Worm (Caenorhabditis elegans) whole organism, L2 larva: ENCODE results near the gene M176.5.

Experiments used
- F13H6.1 ChIP-seq: sonication (generic microtip); optimal IDR thresholded peaks from 2 replicates; lab custom pipeline; 2016; ENCODE audit warnings: missing genetic modification characterization, missing compliant biosample characterization
- R02D3.7 ChIP-seq: fragments of 150-350 bp; optimal IDR thresholded peaks from 2 replicates; lab custom pipeline; 2014; ENCODE audit warnings: missing biosample characterization, missing genetic modification characterization
- Y55F3AM.14 ChIP-seq: fragments of 200-800 bp; sonication (Bioruptor generic); optimal IDR thresholded peaks from 2 replicates; lab custom pipeline; 2018; ENCODE audit warnings: mild to moderate bottlenecking, missing genetic modification characterization, missing compliant biosample characterization
- ZK546.5 ChIP-seq: sonication (generic microtip); optimal IDR thresholded peaks from 2 replicates; lab custom pipeline; 2017; ENCODE audit warnings: missing biosample characterization, missing genetic modification characterization
- alr-1 ChIP-seq: fragments of 150-350 bp; optimal IDR thresholded peaks from 2 replicates; lab custom pipeline; 2014; ENCODE audit warnings: missing biosample characterization, missing genetic modification characterization
- aly-2 ChIP-seq: fragments of 150-350 bp; optimal IDR thresholded peaks from 2 replicates; lab custom pipeline; 2014; ENCODE audit warnings: missing biosample characterization, missing genetic modification characterization
- ama-1 ChIP-seq: fragments of 150-350 bp; optimal IDR thresholded peaks from 2 replicates; lab custom pipeline; 2018; ENCODE audit warnings: inconsistent platforms
- ceh-16 ChIP-seq: fragments of 150-350 bp; optimal IDR thresholded peaks from 2 replicates; lab custom pipeline; 2014; ENCODE audit warnings: missing biosample characterization, missing genetic modification characterization
- crh-2 ChIP-seq: sonication (generic microtip); optimal IDR thresholded peaks from 2 replicates; lab custom pipeline; 2017; ENCODE audit warnings: missing biosample characterization, missing genetic modification characterization
- dmd-4 ChIP-seq: sonication (generic microtip); optimal IDR thresholded peaks from 2 replicates; lab custom pipeline; 2017; ENCODE audit warnings: missing biosample characterization, missing genetic modification characterization
- egl-27 ChIP-seq: sonication (generic microtip); optimal IDR thresholded peaks from 3 replicates; lab custom pipeline; 2017; ENCODE audit warnings: missing biosample characterization, missing genetic modification reagents, missing genetic modification characterization
- elt-3 ChIP-seq: sonication (generic microtip); optimal IDR thresholded peaks from 2 replicates; lab custom pipeline; 2017; ENCODE audit warnings: missing biosample characterization, missing genetic modification characterization
- lin-11 ChIP-seq: fragments of 150-350 bp; sonication (generic microtip); optimal IDR thresholded peaks from 2 replicates; lab custom pipeline; 2014; ENCODE audit warnings: missing biosample characterization, missing genetic modification characterization, inconsistent platforms, mixed read lengths
- lin-13 ChIP-seq: fragments of 150-350 bp; optimal IDR thresholded peaks from 2 replicates; lab custom pipeline; 2014; ENCODE audit warnings: missing biosample characterization, missing genetic modification reagents, missing genetic modification characterization
- lin-39 ChIP-seq: fragments of 150-350 bp; optimal IDR thresholded peaks from 2 replicates; lab custom pipeline; 2014; ENCODE audit warnings: missing biosample characterization, missing genetic modification reagents, missing genetic modification characterization
- lsy-2 ChIP-seq, 2 experiments: fragments of 150-350 bp in 1 of 2; sonication (generic microtip) in 1 of 2; optimal IDR thresholded peaks; 2 replicates each; lab custom pipeline; 2014 to 2017; ENCODE audit warnings: missing biosample characterization in 2 of 2, missing genetic modification characterization in 2 of 2
- mab-5 ChIP-seq: fragments of 150-350 bp; optimal IDR thresholded peaks from 2 replicates; lab custom pipeline; 2014; ENCODE audit warnings: missing biosample characterization, missing genetic modification characterization
- mbf-1 ChIP-seq: sonication (generic microtip); optimal IDR thresholded peaks from 2 replicates; lab custom pipeline; 2017; ENCODE audit warnings: missing biosample characterization, missing genetic modification characterization
- mdl-1 ChIP-seq, 2 experiments: fragments of 150-350 bp in 1 of 2; sonication (generic microtip) in 1 of 2; optimal IDR thresholded peaks; 2 replicates each; lab custom pipeline; 2017; ENCODE audit warnings: missing biosample characterization in 2 of 2, missing genetic modification characterization in 2 of 2
- nhr-10 ChIP-seq: sonication (generic microtip); optimal IDR thresholded peaks from 2 replicates; lab custom pipeline; 2017; ENCODE audit warnings: missing biosample characterization, missing genetic modification characterization
- nhr-11 ChIP-seq: fragments of 150-350 bp; optimal IDR thresholded peaks from 2 replicates; lab custom pipeline; 2014; ENCODE audit warnings: missing biosample characterization, missing genetic modification characterization
- nhr-12 ChIP-seq: fragments of 150-350 bp; optimal IDR thresholded peaks from 2 replicates; lab custom pipeline; 2014; ENCODE audit warnings: missing biosample characterization, missing genetic modification characterization
- nhr-129 ChIP-seq: fragments of 150-350 bp; optimal IDR thresholded peaks from 2 replicates; lab custom pipeline; 2014; ENCODE audit warnings: missing biosample characterization, missing genetic modification characterization
- nhr-21 ChIP-seq: fragments of 150-350 bp; optimal IDR thresholded peaks from 2 replicates; lab custom pipeline; 2014; ENCODE audit warnings: missing biosample characterization, missing genetic modification characterization
- nhr-23 ChIP-seq: fragments of 150-350 bp; optimal IDR thresholded peaks from 2 replicates; lab custom pipeline; 2014; ENCODE audit warnings: missing biosample characterization, missing genetic modification reagents, missing genetic modification characterization
- nhr-237 ChIP-seq: fragments of 150-350 bp; optimal IDR thresholded peaks from 2 replicates; lab custom pipeline; 2014; ENCODE audit warnings: missing biosample characterization, missing genetic modification characterization
- nhr-77 ChIP-seq: fragments of 150-350 bp; optimal IDR thresholded peaks from 2 replicates; lab custom pipeline; 2014; ENCODE audit warnings: missing biosample characterization, missing genetic modification characterization
- peb-1 ChIP-seq: fragments of 150-350 bp; optimal IDR thresholded peaks from 2 replicates; lab custom pipeline; 2014; ENCODE audit warnings: missing biosample characterization, missing genetic modification characterization
- skn-1 ChIP-seq: sonication (generic microtip); optimal IDR thresholded peaks from 2 replicates; lab custom pipeline; 2017; ENCODE audit warnings: missing biosample characterization, missing genetic modification characterization
- sma-3 ChIP-seq: sonication (generic microtip); optimal IDR thresholded peaks from 2 replicates; lab custom pipeline; 2016; ENCODE audit warnings: missing genetic modification reagents, missing genetic modification characterization, missing compliant biosample characterization
- sma-9 ChIP-seq, 2 experiments: fragments of 150-350 bp in 1 of 2; sonication (generic microtip) in 1 of 2; optimal IDR thresholded peaks; 2 replicates each; lab custom pipeline; 2014 to 2016; ENCODE audit warnings: missing genetic modification characterization in 2 of 2, mild to moderate bottlenecking in 1 of 2, missing biosample characterization in 1 of 2, missing compliant biosample characterization in 1 of 2, missing genetic modification reagents in 1 of 2, moderate library complexity in 1 of 2
- snpc-4 ChIP-seq: fragments of 150-350 bp; optimal IDR thresholded peaks from 2 replicates; lab custom pipeline; 2014; ENCODE audit warnings: missing biosample characterization, missing genetic modification characterization
- unc-39 ChIP-seq: fragments of 150-350 bp; optimal IDR thresholded peaks from 2 replicates; lab custom pipeline; 2014; ENCODE audit warnings: missing biosample characterization, missing genetic modification characterization
- unc-62 ChIP-seq: fragments of 150-350 bp; optimal IDR thresholded peaks from 2 replicates; lab custom pipeline; 2014; ENCODE audit warnings: missing biosample characterization, missing genetic modification reagents, missing genetic modification characterization
- zag-1 ChIP-seq: fragments of 150-350 bp; optimal IDR thresholded peaks from 2 replicates; lab custom pipeline; 2014; ENCODE audit warnings: missing biosample characterization, missing genetic modification characterization
- ztf-1 ChIP-seq: fragments of 200-800 bp; sonication (Bioruptor generic); conservative IDR thresholded peaks from 2 replicates; pipeline ENCODE4 v1.3.6; 2022; ENCODE audit warnings: missing genetic modification characterization, missing compliant biosample characterization

Gene M176.5

ce11 chrII:9411497-9411896, 16.0 kb downstream of the M176.5 start, which contains the start of gene M176.9:
TSS of gene M176.9 (minus strand) at chrII:9411597.
- no peak for TF ChIP-seq sma-9 (GFP tag; optimal IDR thresholded peaks at IDR 0.05; lab: Kevin White, UChicago)
- TF ChIP-seq sma-9 (tag; optimal IDR thresholded peaks at IDR 0.05; lab: Kevin White, UChicago): no peak
- no peak for TF ChIP-seq nhr-11 (tag; lab: Kevin White, UChicago)
- TF ChIP-seq nhr-10: no peak

ce11 chrII:9407469-9407868, 20.1 kb downstream of the M176.5 start, which contains the start of gene arrd-2:
TSS of gene arrd-2 (plus strand) at chrII:9407769.
- TF ChIP-seq unc-39 (no peak), elt-3 (tag; lab: Kevin White, UChicago) (no peak), nhr-10 (no peak), dmd-4 (tag; lab: Kevin White, UChicago) (no peak), ZK546.5 (tag; lab: Kevin White, UChicago) (no peak), ceh-16 (tag; lab: Kevin White, UChicago) (no peak), nhr-21 (tag; lab: Kevin White, UChicago) (no peak), R02D3.7 (tag; lab: Kevin White, UChicago) (no peak), nhr-129 (no peak), snpc-4 (tag; lab: Kevin White, UChicago) (no peak)

ce11 chrII:9407020-9407419, 20.5 kb downstream of the M176.5 start, which contains the start of gene mpz-6:
TSS of gene mpz-6 (minus strand) at chrII:9407120.
- no peak for TF ChIP-seq nhr-21 (tag; lab: Kevin White, UChicago)
- TF ChIP-seq sma-3 (GFP tag; lab: Kevin White, UChicago): no peak
- no peak for TF ChIP-seq skn-1
- no peak for TF ChIP-seq aly-2 (tag; lab: Kevin White, UChicago)
- no peak for TF ChIP-seq lin-13
- no peak for TF ChIP-seq lin-39
- TF ChIP-seq nhr-11 (tag; lab: Kevin White, UChicago): no peak
- no peak for TF ChIP-seq lsy-2 (tag; optimal IDR thresholded peaks at IDR 0.05; lab: Kevin White, UChicago)
- TF ChIP-seq nhr-237: no peak
- no peak for TF ChIP-seq ztf-1 (GFP tag; lab: Robert Waterston, UW)

ce11 chrII:9403846-9404245, 23.7 kb downstream of the M176.5 start, which contains the start of gene Y51B9A.5:
TSS of gene Y51B9A.5 (plus strand) at chrII:9404146.
- TF ChIP-seq ztf-1 (GFP tag; lab: Robert Waterston, UW) (no peak), peb-1 (tag; lab: Kevin White, UChicago) (no peak), alr-1 (tag; lab: Kevin White, UChicago) (no peak), ceh-16 (tag; lab: Kevin White, UChicago) (no peak), unc-62 (GFP tag; lab: Kevin White, UChicago) (no peak), F13H6.1 (no peak), nhr-129 (no peak), zag-1 (tag; lab: Kevin White, UChicago) (no peak)

- TF ChIP-seq ama-1 (lab: Kevin White, UChicago) (no peak), Y55F3AM.14 (GFP tag; lab: Kevin White, UChicago) (no peak)
Observed at ce11 chrII:9403087-9403486, 24.5 kb downstream of the M176.5 start, which contains the start of gene Y51B9A.6. TSS of gene Y51B9A.6 (minus strand) at chrII:9403187.

ce11 chrII:9399746-9400145, 27.8 kb downstream of the M176.5 start, which contains the start of gene Y51B9A.7:
TSS of gene Y51B9A.7 (plus strand) at chrII:9400046.
- TF ChIP-seq lin-11 (tag; lab: Kevin White, UChicago) (no peak), crh-2 (tag; lab: Kevin White, UChicago) (no peak), nhr-12 (tag; lab: Kevin White, UChicago) (no peak), nhr-11 (tag; lab: Kevin White, UChicago) (no peak), egl-27 (tag; lab: Kevin White, UChicago) (no peak), mab-5 (tag; lab: Kevin White, UChicago) (no peak), alr-1 (tag; lab: Kevin White, UChicago) (no peak), lsy-2 (tag; optimal IDR thresholded peaks at IDR 0.05; lab: Kevin White, UChicago) (no peak), mdl-1 (tag; optimal IDR thresholded peaks at IDR 0.05; lab: Kevin White, UChicago) (no peak), nhr-23 (tag; lab: Kevin White, UChicago) (no peak), ama-1 (lab: Kevin White, UChicago) (no peak), dmd-4 (tag; lab: Kevin White, UChicago) (no peak), peb-1 (tag; lab: Kevin White, UChicago) (no peak), skn-1 (no peak), mbf-1 (no peak), unc-62 (GFP tag; lab: Kevin White, UChicago) (no peak), nhr-77 (tag; lab: Kevin White, UChicago) (no peak)
